Worm (Caenorhabditis elegans): ENCODE data around the gene F17C11.22.

Gene F17C11.22

ce11 chrV:10931189-10931588, 38.8 kb downstream of the F17C11.22 start, which contains the start of gene scvp-1:
Gene scvp-1 (minus strand): TSS chrV:10931289.
- no peak for TF ChIP-seq mep-1 (tag; optimal IDR thresholded peaks at IDR 0.05)
- TF ChIP-seq nhr-111 (GFP tag; optimal IDR thresholded peaks at IDR 0.05) = no peak
- TF ChIP-seq dmd-6 (GFP tag; IDR thresholded peaks at IDR 0.05) = no peak
- TF ChIP-seq zag-1 (tag; optimal IDR thresholded peaks at IDR 0.05) = no peak
- TF ChIP-seq spr-1 (tag; optimal IDR thresholded peaks at IDR 0.05) = no peak
- no peak for TF ChIP-seq nhr-42 (GFP tag; IDR thresholded peaks at IDR 0.05)
- no peak for TF ChIP-seq F49E8.2 (tag; optimal IDR thresholded peaks at IDR 0.05; ENCODE audit: borderline replicate concordance)
- no peak for TF ChIP-seq dve-1 (tag; optimal IDR thresholded peaks at IDR 0.05; ENCODE audit: insufficient read depth)
- TF ChIP-seq mdl-1 (tag; optimal IDR thresholded peaks at IDR 0.05) = no peak

- TF ChIP-seq cey-2 (tag; optimal IDR thresholded peaks at IDR 0.05; ENCODE audit: borderline replicate concordance, insufficient read depth) = no peak
- TF ChIP-seq ZK546.5 (tag; optimal IDR thresholded peaks at IDR 0.05) = no peak
- no peak for TF ChIP-seq madf-5 (GFP tag; IDR thresholded peaks at IDR 0.05)
- no peak for TF ChIP-seq spr-1 (tag; optimal IDR thresholded peaks at IDR 0.05)
Measured at ce11 chrV:10929511-10929910, 40.5 kb downstream of the F17C11.22 start, which contains the start of gene F58B4.3. Gene F58B4.3 (plus strand): TSS chrV:10929811.

DNA sequence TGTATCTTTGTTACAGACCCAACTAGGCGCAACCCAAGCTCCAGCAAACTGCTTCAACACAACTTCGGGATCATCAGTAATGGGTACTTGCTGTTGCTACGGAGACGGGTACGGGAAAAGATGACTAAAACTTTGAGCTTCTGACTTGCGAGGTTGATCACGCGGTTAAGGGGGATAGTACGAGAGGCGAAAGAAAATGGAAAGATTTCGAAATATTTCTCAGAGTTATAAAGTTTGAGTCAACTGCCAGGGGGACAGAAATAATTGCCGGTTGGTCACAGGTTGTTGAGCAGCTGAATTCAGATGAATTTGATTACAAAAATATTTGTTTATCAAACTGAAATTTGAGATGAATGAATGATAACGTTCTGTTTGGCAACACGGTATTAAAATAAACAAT, 44.3 kb downstream of the F17C11.22 start:
- TF ChIP-seq T26A8.4 (GFP tag; IDR thresholded peaks at IDR 0.05) (no peak), lsy-2 (tag; optimal IDR thresholded peaks at IDR 0.05) (no peak), fos-1 (tag; optimal IDR thresholded peaks at IDR 0.05) (no peak), mxl-2 (GFP tag; conservative IDR thresholded peaks at IDR 0.05) (no peak), daf-12 (tag; optimal IDR thresholded peaks at IDR 0.05) (no peak), pqm-1 (tag; optimal IDR thresholded peaks at IDR 0.05) (no peak), lin-29 (GFP tag; IDR thresholded peaks at IDR 0.05) (no peak), ceh-28 (tag; optimal IDR thresholded peaks at IDR 0.05) (no peak), nhr-42 (GFP tag; IDR thresholded peaks at IDR 0.05) (no peak), hlh-30 (tag; optimal IDR thresholded peaks at IDR 0.05; ENCODE audit: insufficient read depth) (no peak), nhr-102 (tag; optimal IDR thresholded peaks at IDR 0.05) (no peak), zfp-2 (tag; optimal IDR thresholded peaks at IDR 0.05) (no peak), dve-1 (tag; optimal IDR thresholded peaks at IDR 0.05; ENCODE audit: insufficient read depth) (no peak), duxl-1 (tag; optimal IDR thresholded peaks at IDR 0.05; ENCODE audit: poor library complexity) (no peak), T20F7.1 (GFP tag; optimal IDR thresholded peaks at IDR 0.05) (no peak), cey-2 (tag; optimal IDR thresholded peaks at IDR 0.05; ENCODE audit: borderline replicate concordance, insufficient read depth) (no peak), sdz-12 (GFP tag; optimal IDR thresholded peaks at IDR 0.05) (no peak), pha-4 (GFP tag; IDR thresholded peaks at IDR 0.05) (no peak), pha-4 (tag; optimal IDR thresholded peaks at IDR 0.05) (no peak)

DNA sequence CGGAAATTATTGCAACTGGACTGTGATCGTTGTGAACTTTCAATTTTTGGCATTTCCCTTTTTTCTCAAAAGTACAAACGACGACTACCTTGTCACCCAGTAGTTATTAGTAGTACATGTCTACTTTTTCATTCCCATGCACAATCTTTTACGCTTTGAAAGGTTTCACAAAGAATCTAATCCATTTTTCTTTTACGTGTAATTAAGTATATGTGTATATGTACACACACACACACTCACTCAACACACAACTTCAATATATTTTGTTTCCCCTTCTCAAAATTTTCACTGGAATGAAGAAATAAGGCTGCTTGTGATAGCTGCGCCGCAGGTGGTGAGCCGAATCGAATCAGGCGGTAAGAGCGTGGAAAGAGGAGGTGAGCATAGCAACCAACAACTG, 45.2 kb downstream of the F17C11.22 start, which contains the start of gene F58B4.6:
Gene F58B4.6, plus strand, starts transcription at position 301 of the 400 bp plus-strand sequence.
- TF ChIP-seq dmd-8 (GFP tag; IDR thresholded peaks at IDR 0.05) (no peak), dmd-9 (GFP tag; IDR thresholded peaks at IDR 0.05) (no peak), F10B5.3 (tag; optimal IDR thresholded peaks at IDR 0.05) (no peak), daf-16 (GFP tag; optimal IDR thresholded peaks at IDR 0.05) (no peak), daf-16 (tag; optimal IDR thresholded peaks at IDR 0.05) (no peak), ama-1 (optimal IDR thresholded peaks at IDR 0.05) (no peak)

DNA sequence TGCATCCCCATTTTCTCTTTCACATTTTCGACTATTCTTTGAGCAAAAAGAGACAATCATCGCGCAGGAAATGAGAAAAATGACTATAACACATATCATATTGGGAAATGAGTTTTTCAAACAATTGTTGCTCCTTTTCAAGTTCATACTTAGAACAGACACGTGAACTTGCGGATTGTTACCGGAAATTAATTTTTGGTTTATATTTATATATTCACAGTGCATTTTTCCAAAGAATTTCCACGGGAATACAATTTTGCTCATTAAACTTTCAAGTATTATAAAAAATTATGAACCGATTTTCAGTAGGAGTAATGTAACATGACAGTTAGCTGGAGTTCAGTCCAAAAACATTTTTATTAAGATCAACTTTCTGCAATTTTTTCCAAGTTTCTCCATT, 46.7 kb downstream of the F17C11.22 start, which contains the start of gene F58B4.7:
Gene F58B4.7, minus strand, starts transcription at position 101 of the 400 bp plus-strand sequence.
- peak; percentile 12 for TF ChIP-seq aha-1 (tag)
- no peak for TF ChIP-seq php-3 (GFP tag; IDR thresholded peaks at IDR 0.05)

All from whole organism, L4 larva.